Worm (Caenorhabditis elegans): ENCODE data around the gene Y37H2A.7.

The Y37H2A.7 gene

DNA sequence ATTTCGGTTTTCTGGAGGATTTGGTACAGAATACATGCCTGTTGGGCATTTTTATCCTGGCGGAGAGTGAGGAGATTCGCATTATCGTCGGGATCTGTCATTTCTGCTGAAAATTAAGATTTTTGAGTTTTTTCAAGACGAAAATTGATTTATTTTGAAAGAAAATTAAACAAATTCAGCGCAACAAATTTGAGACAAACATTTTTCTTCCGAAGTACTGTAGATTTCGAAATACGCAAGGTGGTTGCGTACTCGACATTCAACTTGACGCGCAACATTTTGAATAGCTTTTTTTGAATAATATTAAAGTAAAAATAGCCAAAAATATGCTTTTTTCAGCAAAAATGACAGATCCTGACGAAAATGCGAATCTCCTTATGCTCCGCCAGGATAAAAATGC, at the start of gene Y37H2A.7:
Gene Y37H2A.7 (minus strand): TSS at position 101 of the 400 bp plus-strand sequence.
- TF ChIP-seq klf-2 (GFP tag; conservative IDR thresholded peaks at IDR 0.05): no peak

DNA sequence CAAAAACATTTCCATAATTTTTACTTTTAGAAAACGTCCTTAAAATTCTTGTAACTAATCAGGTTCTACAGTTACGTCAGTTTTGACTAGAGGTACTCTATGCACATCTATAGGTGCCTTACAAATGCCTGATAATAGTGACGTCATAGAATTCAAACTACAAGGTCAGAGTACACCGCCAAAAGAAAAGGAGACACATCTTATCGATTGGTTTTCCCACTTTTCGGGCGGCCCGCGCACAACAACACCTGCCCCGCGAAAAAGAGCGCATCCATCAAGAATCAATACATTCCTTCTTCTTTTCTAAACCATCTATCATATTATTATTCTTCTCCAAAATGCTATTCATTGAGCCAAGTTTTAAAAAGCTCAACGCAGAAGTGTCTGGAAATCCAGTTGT, 45.4 kb upstream of the Y37H2A.7 start, which contains the start of gene C31G12.1:
Gene C31G12.1 (plus strand): TSS at position 301 of the 400 bp plus-strand sequence.
- TF ChIP-seq ref-1 (GFP tag; conservative IDR thresholded peaks at IDR 0.05): no peak
- no peak for TF ChIP-seq ztf-23 (GFP tag; IDR thresholded peaks at IDR 0.05)
- no peak for TF ChIP-seq T22C8.4 (GFP tag; IDR thresholded peaks at IDR 0.05)
- no peak for TF ChIP-seq tab-1 (GFP tag; IDR thresholded peaks at IDR 0.05)
- TF ChIP-seq cog-1 (tag; optimal IDR thresholded peaks at IDR 0.05): no peak
- no peak for TF ChIP-seq klf-2 (GFP tag; conservative IDR thresholded peaks at IDR 0.05)
- TF ChIP-seq flt-1 (GFP tag; IDR thresholded peaks at IDR 0.05): no peak
- TF ChIP-seq ztf-29 (GFP tag; IDR thresholded peaks at IDR 0.05): no peak
- no peak for TF ChIP-seq med-1 (GFP tag; optimal IDR thresholded peaks at IDR 0.05; ENCODE audit: insufficient read depth)

DNA sequence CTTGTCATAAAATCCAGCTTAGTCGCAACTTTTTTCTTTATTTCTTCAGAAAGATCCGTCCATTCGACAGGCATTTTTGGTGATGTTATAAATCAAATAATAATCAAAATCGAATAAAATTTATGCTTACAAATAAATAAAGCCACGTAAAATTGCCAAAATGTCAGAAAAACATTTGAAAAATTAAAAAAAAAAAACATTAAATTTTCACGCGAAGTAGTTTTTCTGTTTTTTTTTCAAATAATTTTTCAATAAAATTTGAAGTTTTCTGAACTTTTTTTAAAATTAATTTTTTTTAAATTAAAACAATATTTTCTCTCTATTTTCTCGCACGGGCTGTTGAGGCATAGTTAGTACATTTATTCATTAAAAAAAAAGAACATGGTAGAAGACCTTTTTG, 44.4 kb upstream of the Y37H2A.7 start, which contains the start of gene C31G12.4:
Gene C31G12.4 (minus strand): TSS at position 101 of the 400 bp plus-strand sequence.
- no peak for TF ChIP-seq tab-1 (GFP tag; IDR thresholded peaks at IDR 0.05)
- TF ChIP-seq ref-1 (GFP tag; conservative IDR thresholded peaks at IDR 0.05): no peak
- TF ChIP-seq ztf-29 (GFP tag; IDR thresholded peaks at IDR 0.05): no peak
- no peak for TF ChIP-seq ztf-23 (GFP tag; IDR thresholded peaks at IDR 0.05)
- no peak for TF ChIP-seq T22C8.4 (GFP tag; IDR thresholded peaks at IDR 0.05)
- no peak for TF ChIP-seq flt-1 (GFP tag; IDR thresholded peaks at IDR 0.05)
- TF ChIP-seq cog-1 (tag; optimal IDR thresholded peaks at IDR 0.05): no peak
- TF ChIP-seq med-1 (GFP tag; optimal IDR thresholded peaks at IDR 0.05; ENCODE audit: insufficient read depth): no peak
- no peak for TF ChIP-seq klf-2 (GFP tag; conservative IDR thresholded peaks at IDR 0.05)

DNA sequence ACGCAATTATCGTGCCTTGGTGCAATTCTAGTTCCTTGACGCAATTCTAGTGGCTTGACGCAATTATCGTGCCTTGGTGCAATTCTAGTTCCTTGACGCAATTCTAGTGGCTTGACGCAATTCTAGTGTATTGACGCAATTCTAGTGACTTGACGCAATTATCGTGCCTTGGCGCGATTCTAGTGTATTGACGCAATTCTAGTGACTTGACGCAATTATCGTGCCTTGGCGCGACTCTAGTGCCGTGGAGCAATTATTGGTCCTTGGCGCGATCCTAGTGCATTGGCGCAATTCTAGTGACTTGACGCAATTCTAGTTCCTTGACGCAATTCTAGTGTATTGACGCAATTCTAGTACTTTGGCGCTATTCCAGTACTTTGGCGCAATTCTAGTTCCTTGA, 40.7 kb upstream of the Y37H2A.7 start:
- TF ChIP-seq ztf-23 (GFP tag; IDR thresholded peaks at IDR 0.05) (0 out of 2 replicates have a peak, but pooled peaks have one; percentile 47), T22C8.4 (GFP tag; IDR thresholded peaks at IDR 0.05) (0 out of 2 replicates have a peak, but pooled peaks have one; percentile 28)

DNA sequence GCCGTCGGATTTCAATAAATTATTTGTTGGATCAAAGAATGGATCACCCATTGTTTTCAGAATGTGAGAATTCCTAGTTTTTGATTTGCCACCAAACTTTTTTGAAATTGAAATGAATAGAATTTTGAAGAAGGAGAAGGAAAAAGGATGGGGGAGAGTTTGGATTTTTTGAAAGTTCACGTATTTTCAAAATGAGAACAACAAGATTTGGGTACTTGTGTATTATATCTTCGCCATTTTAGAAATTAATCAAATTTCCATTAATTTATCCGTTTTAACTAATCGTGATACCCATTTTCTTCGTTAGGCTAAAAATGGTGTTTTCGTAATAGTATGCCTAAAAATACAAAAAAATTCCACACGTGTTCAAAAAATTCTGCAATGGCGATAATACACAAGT, 37.3 kb upstream of the Y37H2A.7 start, which contains the start of gene C14A6.8:
Gene C14A6.8 (minus strand): TSS at position 101 of the 400 bp plus-strand sequence.
- TF ChIP-seq med-1 (GFP tag; optimal IDR thresholded peaks at IDR 0.05; ENCODE audit: insufficient read depth) (no peak), ztf-29 (GFP tag; IDR thresholded peaks at IDR 0.05) (no peak), T22C8.4 (GFP tag; IDR thresholded peaks at IDR 0.05) (no peak), cog-1 (tag; optimal IDR thresholded peaks at IDR 0.05) (no peak), flt-1 (GFP tag; IDR thresholded peaks at IDR 0.05) (no peak), tab-1 (GFP tag; IDR thresholded peaks at IDR 0.05) (no peak), ref-1 (GFP tag; conservative IDR thresholded peaks at IDR 0.05) (no peak), ztf-23 (GFP tag; IDR thresholded peaks at IDR 0.05) (no peak)

DNA sequence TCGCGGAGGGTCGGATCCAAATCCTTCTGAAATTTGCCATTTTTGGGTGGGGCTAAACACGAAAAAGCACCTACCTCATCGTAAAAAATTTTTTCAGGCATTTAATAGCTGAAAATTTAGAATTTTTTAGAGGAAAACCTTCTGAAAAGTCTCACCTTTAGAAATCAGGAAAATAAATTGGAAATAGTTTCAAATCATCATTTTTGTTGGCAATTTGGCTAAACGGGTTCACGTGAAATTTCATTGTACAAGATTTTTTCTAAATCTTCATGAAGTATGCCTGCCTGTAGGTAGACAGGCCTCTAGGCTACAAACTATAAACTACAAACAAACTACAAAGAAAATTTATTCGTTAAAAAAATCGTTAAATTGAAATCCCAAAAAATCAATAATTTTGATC, 34.0 kb upstream of the Y37H2A.7 start, which contains the start of gene C14A6.7:
Gene C14A6.7 (minus strand): TSS at position 101 of the 400 bp plus-strand sequence.
- no peak for TF ChIP-seq ref-1 (GFP tag; conservative IDR thresholded peaks at IDR 0.05)
- no peak for TF ChIP-seq med-1 (GFP tag; optimal IDR thresholded peaks at IDR 0.05; ENCODE audit: insufficient read depth)
- TF ChIP-seq klf-2 (GFP tag; conservative IDR thresholded peaks at IDR 0.05): no peak
- no peak for TF ChIP-seq flt-1 (GFP tag; IDR thresholded peaks at IDR 0.05)
- no peak for TF ChIP-seq tab-1 (GFP tag; IDR thresholded peaks at IDR 0.05)
- TF ChIP-seq T22C8.4 (GFP tag; IDR thresholded peaks at IDR 0.05): no peak
- no peak for TF ChIP-seq cog-1 (tag; optimal IDR thresholded peaks at IDR 0.05)
- TF ChIP-seq ztf-29 (GFP tag; IDR thresholded peaks at IDR 0.05): no peak
- TF ChIP-seq ztf-23 (GFP tag; IDR thresholded peaks at IDR 0.05): no peak

DNA sequence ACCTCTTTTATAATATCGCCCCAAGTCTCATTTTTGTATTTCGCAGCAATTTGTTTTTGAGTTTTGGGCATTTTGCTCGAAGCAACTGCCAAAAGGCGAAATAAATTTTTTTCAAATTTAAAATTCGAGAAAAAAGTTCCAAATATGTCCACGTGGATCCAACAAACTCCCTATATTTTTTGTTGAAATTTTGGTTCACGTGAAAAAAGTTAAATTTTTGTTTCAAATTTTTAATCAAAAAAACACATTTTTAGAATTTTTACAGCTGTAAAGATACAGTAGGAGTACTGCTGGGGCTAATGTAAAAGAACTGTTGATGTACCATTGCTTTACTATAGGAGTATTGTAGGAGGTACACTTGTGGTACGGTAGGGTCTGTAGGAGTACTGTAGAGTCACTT, 32.9 kb upstream of the Y37H2A.7 start, which contains the start of gene C14A6.6:
Gene C14A6.6 (minus strand): TSS at position 101 of the 400 bp plus-strand sequence.
- TF ChIP-seq med-1 (GFP tag; optimal IDR thresholded peaks at IDR 0.05; ENCODE audit: insufficient read depth) (no peak), flt-1 (GFP tag; IDR thresholded peaks at IDR 0.05) (no peak), ztf-23 (GFP tag; IDR thresholded peaks at IDR 0.05) (no peak), T22C8.4 (GFP tag; IDR thresholded peaks at IDR 0.05) (no peak), tab-1 (GFP tag; IDR thresholded peaks at IDR 0.05) (no peak), ztf-29 (GFP tag; IDR thresholded peaks at IDR 0.05) (no peak), cog-1 (tag; optimal IDR thresholded peaks at IDR 0.05) (no peak), ref-1 (GFP tag; conservative IDR thresholded peaks at IDR 0.05) (no peak)

DNA sequence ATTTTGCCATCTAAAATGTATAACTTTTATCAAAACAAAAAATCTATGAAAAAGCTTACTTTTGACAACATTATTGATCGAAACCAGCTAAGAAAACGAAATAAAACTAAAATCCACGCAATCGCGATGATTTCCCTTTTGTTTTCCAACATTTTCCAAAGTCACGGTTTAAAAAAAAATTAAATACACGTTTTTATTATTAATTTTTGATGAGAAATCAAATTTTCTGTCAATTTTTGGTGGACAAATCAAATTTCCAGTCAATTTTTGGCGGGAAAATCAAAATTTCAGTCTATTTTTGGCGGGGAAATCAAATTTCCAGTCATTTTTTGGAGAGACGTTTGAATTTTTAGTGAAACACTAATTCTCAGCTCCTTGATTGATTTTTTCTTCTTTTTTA, 30.5 kb upstream of the Y37H2A.7 start, which contains the start of gene C14A6.5:
Gene C14A6.5 (minus strand): TSS at position 101 of the 400 bp plus-strand sequence.
- TF ChIP-seq ztf-23 (GFP tag; IDR thresholded peaks at IDR 0.05) (no peak), cog-1 (tag; optimal IDR thresholded peaks at IDR 0.05) (no peak), ref-1 (GFP tag; conservative IDR thresholded peaks at IDR 0.05) (no peak), med-1 (GFP tag; optimal IDR thresholded peaks at IDR 0.05; ENCODE audit: insufficient read depth) (no peak), ztf-29 (GFP tag; IDR thresholded peaks at IDR 0.05) (no peak), tab-1 (GFP tag; IDR thresholded peaks at IDR 0.05) (no peak), flt-1 (GFP tag; IDR thresholded peaks at IDR 0.05) (no peak), T22C8.4 (GFP tag; IDR thresholded peaks at IDR 0.05) (no peak), klf-2 (GFP tag; conservative IDR thresholded peaks at IDR 0.05) (no peak)

DNA sequence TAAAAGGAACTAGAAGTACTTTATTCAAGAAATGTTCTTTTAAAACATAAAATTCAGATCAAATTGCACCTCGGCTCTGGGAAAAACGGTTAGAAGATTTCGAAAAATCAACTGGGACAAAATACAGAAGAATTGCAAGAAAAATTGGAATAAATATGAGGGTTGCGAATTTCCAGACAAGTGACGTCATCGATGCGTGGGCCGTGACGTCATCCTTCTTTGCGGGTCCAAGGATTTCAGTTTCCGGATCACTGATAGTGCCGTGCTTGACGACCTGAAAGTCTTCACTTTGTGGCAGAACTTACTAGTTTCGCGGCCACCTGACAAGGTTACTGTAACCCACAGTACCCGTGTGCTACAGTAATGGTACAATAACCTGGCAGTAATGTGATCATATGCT, 29.2 kb upstream of the Y37H2A.7 start:
- TF ChIP-seq ztf-23 (GFP tag; IDR thresholded peaks at IDR 0.05): no peak
- no peak for TF ChIP-seq cog-1 (tag; optimal IDR thresholded peaks at IDR 0.05)
- TF ChIP-seq med-1 (GFP tag; optimal IDR thresholded peaks at IDR 0.05; ENCODE audit: insufficient read depth): no peak
- TF ChIP-seq T22C8.4 (GFP tag; IDR thresholded peaks at IDR 0.05): no peak
- no peak for TF ChIP-seq ref-1 (GFP tag; conservative IDR thresholded peaks at IDR 0.05)
- no peak for TF ChIP-seq klf-2 (GFP tag; conservative IDR thresholded peaks at IDR 0.05)
- TF ChIP-seq flt-1 (GFP tag; IDR thresholded peaks at IDR 0.05): no peak
- no peak for TF ChIP-seq tab-1 (GFP tag; IDR thresholded peaks at IDR 0.05)
- TF ChIP-seq ztf-29 (GFP tag; IDR thresholded peaks at IDR 0.05): no peak

DNA sequence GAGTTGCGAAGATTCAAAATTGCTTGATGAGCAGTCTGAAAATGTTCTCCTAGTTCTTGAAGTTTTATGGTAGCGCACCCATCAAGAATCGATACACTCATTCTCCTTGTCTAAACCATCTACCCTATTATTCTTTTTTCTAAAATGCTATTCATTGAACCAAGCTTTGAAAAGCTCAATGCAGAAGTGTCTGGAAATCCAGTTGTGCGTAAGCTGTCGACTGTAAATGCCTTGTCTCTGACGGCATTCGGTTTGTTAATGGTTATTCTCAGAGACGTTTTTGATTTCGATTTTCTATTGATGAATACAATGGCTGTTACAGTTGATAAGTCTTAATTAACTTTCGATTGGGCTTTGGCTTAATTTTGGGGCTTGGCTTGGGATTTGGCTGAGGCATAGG, 28.3 kb upstream of the Y37H2A.7 start, which contains the start of gene C14A6.12:
Gene C14A6.12 (minus strand): TSS at position 101 of the 400 bp plus-strand sequence.
- TF ChIP-seq tab-1 (GFP tag; IDR thresholded peaks at IDR 0.05): no peak
- no peak for TF ChIP-seq klf-2 (GFP tag; conservative IDR thresholded peaks at IDR 0.05)
- no peak for TF ChIP-seq ztf-29 (GFP tag; IDR thresholded peaks at IDR 0.05)
- TF ChIP-seq T22C8.4 (GFP tag; IDR thresholded peaks at IDR 0.05): no peak
- TF ChIP-seq ztf-23 (GFP tag; IDR thresholded peaks at IDR 0.05): no peak
- no peak for TF ChIP-seq cog-1 (tag; optimal IDR thresholded peaks at IDR 0.05)
- TF ChIP-seq ref-1 (GFP tag; conservative IDR thresholded peaks at IDR 0.05): no peak
- no peak for TF ChIP-seq med-1 (GFP tag; optimal IDR thresholded peaks at IDR 0.05; ENCODE audit: insufficient read depth)
- no peak for TF ChIP-seq flt-1 (GFP tag; IDR thresholded peaks at IDR 0.05)

All from whole organism, midembryonic.